Fruit fly (Drosophila melanogaster) whole organism, embryonic: Measurements from ENCODE around the gene CG17107.

ENCODE experiments used
- ATbp ChIP-seq: fragments of 200-800 bp; sonication (Bioruptor generic); optimal IDR thresholded peaks from 2 replicates; lab custom pipeline; 2017; ENCODE audit warnings: missing biosample characterization, mild to moderate bottlenecking, missing genetic modification characterization, missing genetic modification reagents
- Atf3 ChIP-seq: fragments of 200-800 bp; sonication (Bioruptor generic); optimal IDR thresholded peaks from 3 replicates; lab custom pipeline; 2016; ENCODE audit warnings: missing biosample characterization, missing genetic modification characterization
- Atf6 ChIP-seq: fragments of 200-800 bp; sonication (Bioruptor generic); IDR thresholded peaks from 2 replicates; pipeline ENCODE4 v1.3.6; 2022; ENCODE audit warnings: missing biosample characterization, missing genetic modification characterization
- B-H1 ChIP-seq: fragments of 200-800 bp; sonication (Bioruptor generic); IDR thresholded peaks from 3 replicates; pipeline ENCODE4 v1.3.6; 2022; ENCODE audit warnings: missing biosample characterization, missing genetic modification characterization
- C15 ChIP-seq: fragments of 200-800 bp; sonication (Bioruptor generic); IDR thresholded peaks from 3 replicates; pipeline ENCODE4 v1.3.6; 2022; ENCODE audit warnings: missing biosample characterization, missing genetic modification characterization
- CG10147 ChIP-seq: fragments of 200-800 bp; sonication (Bioruptor generic); optimal IDR thresholded peaks from 2 replicates; lab custom pipeline; 2019; ENCODE audit warnings: missing biosample characterization, mild to moderate bottlenecking, missing genetic modification characterization, moderate library complexity
- CG10654 ChIP-seq: fragments of 200-800 bp; sonication (Bioruptor generic); optimal IDR thresholded peaks from 2 replicates; lab custom pipeline; 2016; ENCODE audit warnings: missing biosample characterization, missing genetic modification characterization
- CG11696 ChIP-seq: fragments of 200-800 bp; sonication (Bioruptor generic); IDR thresholded peaks from 2 replicates; pipeline ENCODE4 v1.3.6; 2022; ENCODE audit warnings: missing biosample characterization, missing genetic modification characterization
- CG13424 ChIP-seq: fragments of 200-800 bp; sonication (Bioruptor generic); optimal IDR thresholded peaks from 2 replicates; lab custom pipeline; 2019; ENCODE audit warnings: missing biosample characterization, mild to moderate bottlenecking, missing genetic modification characterization, moderate library complexity
- CG13624 ChIP-seq: fragments of 200-800 bp; sonication (Bioruptor generic); optimal IDR thresholded peaks from 2 replicates; lab custom pipeline; 2016; ENCODE audit warnings: missing biosample characterization, missing genetic modification characterization
- CG13775 ChIP-seq: fragments of 200-800 bp; sonication (Bioruptor generic); optimal IDR thresholded peaks from 3 replicates; lab custom pipeline; 2017; ENCODE audit warnings: missing biosample characterization, mild to moderate bottlenecking, missing genetic modification characterization
- CG14014 ChIP-seq: fragments of 200-800 bp; sonication (Bioruptor generic); IDR thresholded peaks from 2 replicates; pipeline ENCODE4 v1.3.6; 2022; ENCODE audit warnings: missing biosample characterization, missing genetic modification characterization
- CG14667 ChIP-seq: fragments of 200-800 bp; sonication (Bioruptor generic); IDR thresholded peaks from 2 replicates; pipeline ENCODE4 v1.3.6; 2022; ENCODE audit warnings: missing biosample characterization, missing genetic modification characterization
- CG14860 ChIP-seq: fragments of 200-800 bp; sonication (Bioruptor generic); IDR thresholded peaks from 3 replicates; pipeline ENCODE4 v1.3.6; 2022; ENCODE audit warnings: missing biosample characterization, missing genetic modification characterization; ENCODE audit not compliant: partially characterized antibody
- CG15514 ChIP-seq: fragments of 200-800 bp; sonication (Bioruptor generic); optimal IDR thresholded peaks from 3 replicates; lab custom pipeline; 2017; ENCODE audit warnings: missing biosample characterization, missing genetic modification characterization, mild to moderate bottlenecking, moderate library complexity, missing genetic modification reagents
- CG16815 ChIP-seq: fragments of 200-800 bp; sonication (Bioruptor generic); optimal IDR thresholded peaks from 3 replicates; lab custom pipeline; 2017; ENCODE audit warnings: missing biosample characterization, mild to moderate bottlenecking, missing genetic modification characterization
- CG17361 ChIP-seq: fragments of 200-800 bp; sonication (Bioruptor generic); IDR thresholded peaks from 3 replicates; pipeline ENCODE4 v1.3.6; 2022; ENCODE audit warnings: missing biosample characterization, missing genetic modification characterization
- CG17829 ChIP-seq: fragments of 200-800 bp; optimal IDR thresholded peaks from 2 replicates; lab custom pipeline; 2019; ENCODE audit warnings: missing biosample characterization, mild to moderate bottlenecking, missing genetic modification characterization, moderate library complexity
- CG18476 ChIP-seq: fragments of 200-800 bp; sonication (Bioruptor generic); optimal IDR thresholded peaks from 2 replicates; lab custom pipeline; 2016; ENCODE audit warnings: missing biosample characterization, mild to moderate bottlenecking, missing genetic modification characterization
- CG2678 ChIP-seq: fragments of 200-800 bp; sonication (Bioruptor generic); optimal IDR thresholded peaks from 3 replicates; lab custom pipeline; 2019; ENCODE audit warnings: missing biosample characterization, mild to moderate bottlenecking, missing genetic modification characterization, moderate library complexity
- CG30403 ChIP-seq: fragments of 200-800 bp; sonication (Bioruptor generic); optimal IDR thresholded peaks from 3 replicates; lab custom pipeline; 2016; ENCODE audit warnings: missing biosample characterization, missing genetic modification characterization
- CG31388 ChIP-seq: fragments of 200-800 bp; sonication (Bioruptor generic); optimal IDR thresholded peaks from 2 replicates; lab custom pipeline; 2016; ENCODE audit warnings: missing biosample characterization, missing genetic modification characterization
- CG31441 ChIP-seq: fragments of 200-800 bp; sonication (Bioruptor generic); IDR thresholded peaks from 2 replicates; pipeline ENCODE4 v1.3.6; 2022; ENCODE audit warnings: missing biosample characterization, missing genetic modification characterization
- CG4730 ChIP-seq: fragments of 200-800 bp; sonication (Bioruptor generic); IDR thresholded peaks from 2 replicates; pipeline ENCODE4 v1.3.6; 2022; ENCODE audit warnings: missing biosample characterization, missing genetic modification characterization
- CG8388 ChIP-seq: fragments of 200-800 bp; sonication (Bioruptor generic); optimal IDR thresholded peaks from 2 replicates; lab custom pipeline; 2019; ENCODE audit warnings: missing biosample characterization, mild to moderate bottlenecking, missing genetic modification characterization, moderate library complexity
- CG8478 ChIP-seq: fragments of >200 bp; optimal IDR thresholded peaks from 2 replicates; lab custom pipeline; 2018
- CG8944 ChIP-seq: fragments of 200-800 bp; sonication (Bioruptor generic); optimal IDR thresholded peaks from 3 replicates; lab custom pipeline; 2016; ENCODE audit warnings: missing biosample characterization, missing genetic modification characterization
- Dip2 ChIP-seq: fragments of 200-800 bp; sonication (Bioruptor generic); IDR thresholded peaks from 2 replicates; pipeline ENCODE4 v1.3.6; 2022; ENCODE audit warnings: missing biosample characterization, missing genetic modification characterization
- H2.0 ChIP-seq: fragments of 200-800 bp; sonication (Bioruptor generic); IDR thresholded peaks from 2 replicates; pipeline ENCODE4 v1.3.6; 2022; ENCODE audit warnings: missing biosample characterization, missing genetic modification characterization
- Hsf ChIP-seq: fragments of 200-800 bp; sonication (Bioruptor generic); optimal IDR thresholded peaks from 3 replicates; lab custom pipeline; 2016; ENCODE audit warnings: missing biosample characterization, missing genetic modification characterization
- Nf-YB ChIP-seq: fragments of 200-800 bp; sonication (Bioruptor generic); optimal IDR thresholded peaks from 3 replicates; lab custom pipeline; 2019; ENCODE audit warnings: missing biosample characterization, mild to moderate bottlenecking, missing genetic modification characterization, moderate library complexity
- Sox100B ChIP-seq: fragments of 200-800 bp; sonication (Bioruptor generic); optimal IDR thresholded peaks from 3 replicates; lab custom pipeline; 2018; ENCODE audit warnings: missing biosample characterization, mild to moderate bottlenecking, missing genetic modification characterization
- Xbp1 ChIP-seq: fragments of 200-800 bp; sonication (Bioruptor generic); optimal IDR thresholded peaks from 3 replicates; lab custom pipeline; 2016; ENCODE audit warnings: missing biosample characterization, mild to moderate bottlenecking, missing genetic modification characterization
- bigmax ChIP-seq: fragments of 200-800 bp; sonication (Bioruptor generic); optimal IDR thresholded peaks from 2 replicates; lab custom pipeline; 2018; ENCODE audit warnings: missing biosample characterization, mild to moderate bottlenecking, missing genetic modification characterization
- cad ChIP-seq: fragments of >200 bp; optimal IDR thresholded peaks from 2 replicates; lab custom pipeline; 2017; ENCODE audit warnings: missing biosample characterization, missing genetic modification characterization
- fd96Cb ChIP-seq: fragments of 200-800 bp; sonication (Bioruptor generic); optimal IDR thresholded peaks from 2 replicates; lab custom pipeline; 2018; ENCODE audit warnings: missing biosample characterization, mild to moderate bottlenecking, missing genetic modification characterization, moderate library complexity
- gem ChIP-seq: fragments of 200-800 bp; sonication (Bioruptor generic); optimal IDR thresholded peaks from 2 replicates; lab custom pipeline; 2019; ENCODE audit warnings: missing biosample characterization, mild to moderate bottlenecking, missing genetic modification characterization, moderate library complexity
- gsb ChIP-seq: fragments of 200-800 bp; sonication (Bioruptor generic); IDR thresholded peaks from 2 replicates; pipeline ENCODE4 v1.3.6; 2022; ENCODE audit warnings: missing biosample characterization, missing genetic modification characterization
- hkb ChIP-seq, 2 experiments: fragments of 200-800 bp in 1 of 2; fragments of >200 bp in 1 of 2; sonication (Bioruptor generic) in 1 of 2; IDR thresholded peaks in 1 of 2; optimal IDR thresholded peaks in 1 of 2; 2 replicates each; pipeline versions ENCODE4 v1.3.6 to Lab custom; 2017 to 2022; ENCODE audit warnings: missing biosample characterization in 1 of 2, missing genetic modification characterization in 1 of 2
- ind ChIP-seq: fragments of 200-800 bp; sonication (Bioruptor generic); optimal IDR thresholded peaks from 3 replicates; lab custom pipeline; 2016; ENCODE audit warnings: missing biosample characterization, missing genetic modification characterization
- jigr1 ChIP-seq: fragments of 200-800 bp; sonication (Bioruptor generic); IDR thresholded peaks from 3 replicates; pipeline ENCODE4 v1.3.6; 2022; ENCODE audit warnings: missing biosample characterization, missing genetic modification characterization
- kah ChIP-seq: fragments of 200-800 bp; sonication (Bioruptor generic); optimal IDR thresholded peaks from 2 replicates; lab custom pipeline; 2018; ENCODE audit warnings: missing biosample characterization, mild to moderate bottlenecking, missing genetic modification characterization
- ken ChIP-seq: fragments of 200-800 bp; sonication (Bioruptor generic); IDR thresholded peaks from 3 replicates; pipeline ENCODE4 v1.3.6; 2022; ENCODE audit warnings: missing biosample characterization, missing genetic modification characterization
- lmd ChIP-seq: fragments of 200-800 bp; sonication (Bioruptor generic); IDR thresholded peaks from 2 replicates; pipeline ENCODE4 v1.3.6; 2022; ENCODE audit warnings: missing biosample characterization, missing genetic modification characterization
- otp ChIP-seq: fragments of 200-800 bp; sonication (Bioruptor generic); IDR thresholded peaks from 3 replicates; pipeline ENCODE4, ENCODE4 v1.3.6; 2022; ENCODE audit warnings: missing biosample characterization, missing genetic modification characterization
- pb ChIP-seq: fragments of 200-800 bp; sonication (Bioruptor generic); optimal IDR thresholded peaks from 3 replicates; lab custom pipeline; 2016; ENCODE audit warnings: missing biosample characterization, missing genetic modification characterization
- pho ChIP-seq: fragments of 200-800 bp; sonication (Bioruptor generic); optimal IDR thresholded peaks from 2 replicates; lab custom pipeline; 2016; ENCODE audit warnings: missing biosample characterization, missing genetic modification characterization
- slou ChIP-seq: fragments of 200-800 bp; sonication (Bioruptor generic); optimal IDR thresholded peaks from 3 replicates; lab custom pipeline; 2016; ENCODE audit warnings: missing biosample characterization, missing genetic modification characterization
- sob ChIP-seq: fragments of 200-800 bp; sonication (Bioruptor generic); IDR thresholded peaks from 2 replicates; pipeline ENCODE4 v1.3.6; 2022; ENCODE audit warnings: missing biosample characterization, missing genetic modification characterization
- toy ChIP-seq: fragments of 200-800 bp; sonication (Bioruptor generic); IDR thresholded peaks from 2 replicates; pipeline ENCODE4 v1.3.6; 2022; ENCODE audit warnings: missing biosample characterization, missing genetic modification characterization
- twi ChIP-seq: fragments of 200-800 bp; optimal IDR thresholded peaks from 2 replicates; lab custom pipeline; 2019; ENCODE audit warnings: missing biosample characterization, mild to moderate bottlenecking, missing genetic modification characterization, moderate library complexity

Gene CG17107

dm6 chr2L:10697992-10698391, 16.3 kb downstream of the CG17107 start, which contains the start of gene CG7300 (continued):
- 0 out of 2 replicates have a peak, but pooled peaks have one; percentile 38 for TF ChIP-seq gsb (GFP tag; lab: Robert Waterston, UW)
- TF ChIP-seq pho (GFP tag; lab: Kevin White, UChicago): peak; percentile 36
- no peak for TF ChIP-seq twi (tag; lab: Kevin White, UChicago)
- no peak for TF ChIP-seq hkb (optimal IDR thresholded peaks at IDR 0.05; lab: Kevin White, UChicago)
- TF ChIP-seq hkb (GFP tag; IDR thresholded peaks at IDR 0.05; lab: Robert Waterston, UW): peak; percentile 64
- TF ChIP-seq gem (tag; lab: Kevin White, UChicago): peak; percentile 77
- peak; percentile 5 for TF ChIP-seq Nf-YB (GFP tag; lab: Kevin White, UChicago)
- TF ChIP-seq Xbp1 (GFP tag; lab: Kevin White, UChicago): peak; percentile 56
- TF ChIP-seq CG10654 (GFP tag; lab: Kevin White, UChicago): no peak
- peak; percentile 62 for TF ChIP-seq CG30403 (GFP tag; lab: Kevin White, UChicago)
- peak; percentile 38; the same call in 1 of the 2 replicates for TF ChIP-seq CG11696
- no peak for TF ChIP-seq kah (GFP tag; lab: Kevin White, UChicago)
- peak; percentile 26; the same call in 1 of the 3 replicates for TF ChIP-seq B-H1 (GFP tag; lab: Robert Waterston, UW)
- peak; percentile 21 for TF ChIP-seq slou (GFP tag; lab: Kevin White, UChicago)
- peak; percentile 40; the same call in 1 of the 2 replicates for TF ChIP-seq CG4730 (GFP tag; lab: Robert Waterston, UW)
- peak; percentile 52 for TF ChIP-seq fd96Cb (tag; lab: Kevin White, UChicago)
- no peak for TF ChIP-seq CG8478 (lab: Kevin White, UChicago)
- TF ChIP-seq Atf6: peak; percentile 68; the same call in 1 of the 2 replicates
- TF ChIP-seq lmd (GFP tag; lab: Robert Waterston, UW): peak; percentile 78
- TF ChIP-seq CG16815: peak; percentile 15
- TF ChIP-seq CG31388: peak; percentile 27
- peak; percentile 74 for TF ChIP-seq CG2678 (tag; lab: Kevin White, UChicago)
- 0 out of 3 replicates have a peak, but pooled peaks have one; percentile 31 for TF ChIP-seq C15 (GFP tag; lab: Robert Waterston, UW)
- TF ChIP-seq CG17829: peak; percentile 17
- TF ChIP-seq CG14014 (GFP tag; lab: Robert Waterston, UW): no peak
- no peak for TF ChIP-seq ken (GFP tag; lab: Robert Waterston, UW)
- peak; percentile 40 for TF ChIP-seq CG13424 (tag; lab: Kevin White, UChicago)
- TF ChIP-seq Atf3 (GFP tag; lab: Kevin White, UChicago): peak; percentile 1
- TF ChIP-seq CG15514 (GFP tag; lab: Kevin White, UChicago): peak; percentile 23
- TF ChIP-seq toy (GFP tag; lab: Robert Waterston, UW): no peak
- peak; percentile 56 for TF ChIP-seq sob (GFP tag; lab: Robert Waterston, UW)
- peak; percentile 35; the same call in 1 of the 2 replicates for TF ChIP-seq H2.0 (GFP tag; lab: Robert Waterston, UW)
- TF ChIP-seq jigr1 (GFP tag; lab: Robert Waterston, UW): no peak
- TF ChIP-seq CG14860 (GFP tag; lab: Robert Waterston, UW): no peak
- TF ChIP-seq CG13775 (GFP tag; lab: Kevin White, UChicago): no peak
- TF ChIP-seq ATbp (GFP tag; lab: Kevin White, UChicago): peak; percentile 29
- TF ChIP-seq CG8944 (GFP tag; lab: Kevin White, UChicago): peak; percentile 23
- no peak for TF ChIP-seq bigmax (GFP tag; lab: Kevin White, UChicago)
- TF ChIP-seq Sox100B: peak; percentile 12
- TF ChIP-seq CG10147 (GFP tag; lab: Kevin White, UChicago): peak; percentile 76
- peak; percentile 68 for TF ChIP-seq CG13624 (GFP tag; lab: Kevin White, UChicago)
- peak; percentile 51 for TF ChIP-seq CG31441 (GFP tag; lab: Robert Waterston, UW)
- TF ChIP-seq ind: peak; percentile 63
- TF ChIP-seq CG17361 (GFP tag; lab: Robert Waterston, UW): peak; percentile 54; the same call in 2 of the 3 replicates
- TF ChIP-seq cad: no peak
- peak; percentile 7 for TF ChIP-seq pb (GFP tag; lab: Kevin White, UChicago)
- peak; percentile 39 for TF ChIP-seq CG8388 (GFP tag; lab: Kevin White, UChicago)
- TF ChIP-seq CG14667 (GFP tag; lab: Robert Waterston, UW): peak; percentile 41
- TF ChIP-seq otp (GFP tag; lab: Robert Waterston, UW): peak; percentile 24; the same call in 1 of the 3 replicates
- TF ChIP-seq Hsf (GFP tag; lab: Kevin White, UChicago): peak; percentile 45
- no peak for TF ChIP-seq Dip2 (GFP tag; lab: Robert Waterston, UW)
- no peak for TF ChIP-seq CG18476 (GFP tag; lab: Kevin White, UChicago)
